Worm (Caenorhabditis elegans) whole organism, L4/young adult: ENCODE data around the gene Y46G5A.39.

Source experiments
- W03F9.2 ChIP-seq: fragments of 150-350 bp; optimal IDR thresholded peaks from 2 replicates; lab custom pipeline; 2014; ENCODE audit warnings: missing biosample characterization, missing genetic modification characterization
- dao-5 ChIP-seq: sonication (generic microtip); optimal IDR thresholded peaks from 2 replicates; lab custom pipeline; 2016; ENCODE audit warnings: missing genotype, missing genetic modification characterization, moderate library complexity, missing compliant biosample characterization
- him-1 ChIP-seq: sonication (generic microtip); optimal IDR thresholded peaks from 2 replicates; lab custom pipeline; 2016; ENCODE audit warnings: missing genotype, missing genetic modification reagents, missing genetic modification characterization, missing compliant biosample characterization

DNA sequence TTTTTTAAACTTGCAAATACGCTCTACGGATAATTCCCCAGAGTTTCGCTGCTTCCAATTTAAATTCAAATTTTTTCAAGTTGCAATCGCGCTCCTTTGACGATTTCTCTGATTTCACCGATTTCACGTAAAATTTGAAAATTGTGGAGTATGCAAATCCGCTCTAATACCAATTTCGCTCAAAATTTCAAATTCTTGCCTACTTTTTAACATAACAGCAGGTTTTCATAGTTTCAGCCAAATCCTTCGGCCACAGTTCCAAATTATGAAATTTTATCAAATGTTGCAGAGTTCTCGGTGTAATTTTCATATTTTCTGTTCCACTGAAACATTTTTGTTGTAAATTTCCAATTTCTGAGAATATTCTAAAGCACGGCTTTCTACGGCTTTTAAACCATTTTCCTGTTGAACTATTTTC, 34.2 kb upstream of the Y46G5A.39 start, which contains the start of gene alkb-7:
- TF ChIP-seq W03F9.2 (tag; lab: Kevin White, UChicago), result no peak
- no peak for TF ChIP-seq him-1 (tag; lab: Kevin White, UChicago)
- no peak for TF ChIP-seq dao-5 (tag; lab: Kevin White, UChicago)
